Worm (Caenorhabditis elegans) whole organism, late embryonic: ENCODE results near the gene F41E7.2.

Source experiments
- ceh-45 ChIP-seq: fragments of 200-800 bp; sonication (Bioruptor generic); IDR thresholded peaks from 2 replicates; pipeline ENCODE4 v1.3.6; 2022; ENCODE audit warnings: missing genetic modification reagents, missing genetic modification characterization, missing compliant biosample characterization
- ceh-9 ChIP-seq: sonication (generic microtip); optimal IDR thresholded peaks from 2 replicates; lab custom pipeline; 2016; ENCODE audit warnings: mild to moderate bottlenecking, missing genetic modification characterization, inconsistent platforms, missing compliant biosample characterization
- eyg-1 ChIP-seq: sonication (generic microtip); optimal IDR thresholded peaks from 2 replicates; lab custom pipeline; 2016; ENCODE audit warnings: missing genotype, missing genetic modification characterization, missing compliant biosample characterization
- hlh-30 ChIP-seq: sonication (generic microtip); optimal IDR thresholded peaks from 2 replicates; lab custom pipeline; 2017; ENCODE audit warnings: antibody characterized with exemption, missing genetic modification characterization, missing compliant biosample characterization; ENCODE audit not compliant: insufficient read depth
- nfya-1 ChIP-seq: sonication (generic microtip); optimal IDR thresholded peaks from 2 replicates; lab custom pipeline; 2017; ENCODE audit warnings: missing genetic modification characterization, mild to moderate bottlenecking, missing compliant biosample characterization, antibody characterized with exemption, moderate library complexity
- nhr-11 ChIP-seq: fragments of 150-350 bp; optimal IDR thresholded peaks from 2 replicates; lab custom pipeline; 2014; ENCODE audit warnings: missing biosample characterization, missing genetic modification characterization
- pha-4 ChIP-seq: fragments of 150-350 bp; optimal IDR thresholded peaks from 2 replicates; lab custom pipeline; 2018; ENCODE audit warnings: missing biosample characterization, missing genetic modification reagents, missing genetic modification characterization
- tbx-7 ChIP-seq: sonication (generic microtip); optimal IDR thresholded peaks from 2 replicates; lab custom pipeline; 2016; ENCODE audit warnings: missing genotype, missing genetic modification characterization, missing compliant biosample characterization
- unc-3 ChIP-seq, 2 experiments: fragments of 200-800 bp in 1 of 2; sonication (Bioruptor generic) in 1 of 2; sonication (generic microtip) in 1 of 2; conservative IDR thresholded peaks in 1 of 2; optimal IDR thresholded peaks in 1 of 2; 2 replicates each; pipeline versions ENCODE4 v1.3.6 to Lab custom; 2016 to 2022; ENCODE audit warnings: missing compliant biosample characterization in 2 of 2, missing genetic modification characterization in 2 of 2, missing genetic modification reagents in 1 of 2
- unc-55 ChIP-seq: sonication (generic microtip); optimal IDR thresholded peaks from 2 replicates; lab custom pipeline; 2017; ENCODE audit warnings: missing biosample characterization, missing genetic modification reagents, missing genetic modification characterization
- ztf-16 ChIP-seq: sonication (generic microtip); optimal IDR thresholded peaks from 2 replicates; lab custom pipeline; 2017; ENCODE audit warnings: missing genetic modification characterization, missing compliant biosample characterization

ce11 chrX:10306289-10306688 lies 32.8 kb downstream of the F41E7.2 start, which contains the start of gene cnc-8:
- TF ChIP-seq nfya-1 (tag; lab: Kevin White, UChicago): no peak
- TF ChIP-seq unc-3 (GFP tag; conservative IDR thresholded peaks at IDR 0.05; lab: Robert Waterston, UW): no peak
- TF ChIP-seq unc-3 (tag; optimal IDR thresholded peaks at IDR 0.05; lab: Kevin White, UChicago): no peak
- no peak for TF ChIP-seq pha-4 (tag; lab: Kevin White, UChicago)
- no peak for TF ChIP-seq nhr-11 (tag; lab: Kevin White, UChicago)
- TF ChIP-seq hlh-30 (tag; lab: Kevin White, UChicago): no peak
- TF ChIP-seq unc-55 (GFP tag; lab: Kevin White, UChicago): no peak
- no peak for TF ChIP-seq ztf-16 (tag; lab: Kevin White, UChicago)
- no peak for TF ChIP-seq eyg-1 (tag; lab: Kevin White, UChicago)
- TF ChIP-seq ceh-9 (tag; lab: Kevin White, UChicago): no peak
- no peak for TF ChIP-seq tbx-7 (tag; lab: Kevin White, UChicago)
- no peak for TF ChIP-seq ceh-45
